Fruit fly (Drosophila melanogaster): ENCODE results near the gene Tango14.

DNA sequence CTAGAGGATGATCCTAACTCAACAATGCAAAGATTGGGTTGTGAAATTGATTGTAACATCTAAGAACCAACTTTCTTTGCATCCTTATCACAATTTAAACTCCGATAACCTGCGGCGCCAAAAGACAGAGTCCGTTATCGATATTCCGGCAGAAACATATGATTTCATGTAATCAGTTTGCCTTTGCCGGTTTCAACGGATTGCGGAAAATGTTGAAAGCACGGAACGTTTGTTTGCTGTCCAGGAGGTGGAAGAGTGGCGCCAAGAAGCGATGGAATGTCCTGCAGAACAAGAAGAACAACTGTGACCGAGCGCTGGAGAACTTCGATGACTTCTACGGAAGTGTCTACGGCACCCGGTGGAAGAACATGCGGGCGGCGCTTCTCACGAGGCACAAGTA is 10.8 kb upstream of the Tango14 start:
- no peak for TF ChIP-seq EcR (GFP tag; optimal IDR thresholded peaks at IDR 0.05)
- TF ChIP-seq Pif1A (GFP tag; optimal IDR thresholded peaks at IDR 0.05) = no peak
- no peak for TF ChIP-seq CG14655 (GFP tag; optimal IDR thresholded peaks at IDR 0.05)
- TF ChIP-seq CG4496 (GFP tag; IDR thresholded peaks at IDR 0.05) = no peak

Data from whole organism, pupa.